Worm (Caenorhabditis elegans) whole organism, L1 larva: ENCODE data around the gene bmy-1.

Source experiments
- F16B12.6 ChIP-seq: fragments of 150-350 bp; optimal IDR thresholded peaks from 2 replicates; lab custom pipeline; 2014; ENCODE audit warnings: missing biosample characterization, missing genetic modification characterization
- aha-1 ChIP-seq: fragments of 150-350 bp; optimal IDR thresholded peaks from 2 replicates; lab custom pipeline; 2014; ENCODE audit warnings: missing biosample characterization, missing genetic modification characterization
- ama-1 ChIP-seq: fragments of 150-350 bp; optimal IDR thresholded peaks from 2 replicates; lab custom pipeline; 2014
- blmp-1 ChIP-seq: fragments of 150-350 bp; optimal IDR thresholded peaks from 2 replicates; lab custom pipeline; 2014; ENCODE audit warnings: missing biosample characterization, missing genetic modification characterization
- ceh-88 ChIP-seq: fragments of 200-800 bp; sonication (Bioruptor generic); IDR thresholded peaks from 2 replicates; pipeline ENCODE4 v1.3.6; 2022; ENCODE audit warnings: missing genetic modification characterization, missing compliant biosample characterization
- dpl-1 ChIP-seq, 3 experiments: fragments of 150-350 bp in 2 of 3; sonication (generic microtip) in 1 of 3; optimal IDR thresholded peaks; 2 replicates each; lab custom pipeline; 2014 to 2017; ENCODE audit warnings: missing biosample characterization in 3 of 3, missing genetic modification characterization in 3 of 3, missing genetic modification reagents in 3 of 3
- dsc-1 ChIP-seq: sonication (generic microtip); optimal IDR thresholded peaks from 2 replicates; lab custom pipeline; 2016; ENCODE audit warnings: mild to moderate bottlenecking, missing genetic modification characterization, missing compliant biosample characterization
- efl-1 ChIP-seq, 4 experiments: fragments of 150-350 bp; optimal IDR thresholded peaks in 3 of 4; peaks in 1 of 4; 1 replicate in 1 of 4; 2 replicates in 3 of 4; lab custom pipeline; 2014; ENCODE audit warnings: missing biosample characterization in 2 of 4, missing genetic modification characterization in 2 of 4, missing genetic modification reagents in 2 of 4
- egl-13 ChIP-seq: sonication (generic microtip); optimal IDR thresholded peaks from 2 replicates; lab custom pipeline; 2016; ENCODE audit warnings: missing genotype, missing genetic modification reagents, missing genetic modification characterization, missing compliant biosample characterization
- elt-3 ChIP-seq, 6 experiments: fragments of 150-350 bp in 1 of 6; sonication (generic microtip); optimal IDR thresholded peaks; 2 replicates each; lab custom pipeline; 2017 to 2018; ENCODE audit warnings: missing biosample characterization in 6 of 6, missing genetic modification characterization in 6 of 6, inconsistent platforms in 1 of 6
- fkh-10 ChIP-seq: sonication (generic microtip); optimal IDR thresholded peaks from 2 replicates; lab custom pipeline; 2017; ENCODE audit warnings: missing biosample characterization, missing genetic modification reagents, missing genetic modification characterization
- fkh-4 ChIP-seq: sonication (generic microtip); optimal IDR thresholded peaks from 2 replicates; lab custom pipeline; 2016; ENCODE audit warnings: missing compliant biosample characterization, missing genetic modification characterization, borderline replicate concordance
- grh-1 ChIP-seq: fragments of 200-800 bp; sonication (Bioruptor generic); IDR thresholded peaks from 2 replicates; pipeline ENCODE4 v1.3.6; 2022; ENCODE audit warnings: missing genetic modification reagents, missing genetic modification characterization, missing compliant biosample characterization
- hlh-17 ChIP-seq: fragments of 200-800 bp; sonication (Bioruptor generic); optimal IDR thresholded peaks from 2 replicates; lab custom pipeline; 2018; ENCODE audit warnings: missing genetic modification characterization, mild to moderate bottlenecking, missing compliant biosample characterization, moderate library complexity, borderline replicate concordance
- hlh-4 ChIP-seq: sonication (generic microtip); optimal IDR thresholded peaks from 2 replicates; lab custom pipeline; 2016; ENCODE audit warnings: mild to moderate bottlenecking, missing genetic modification characterization, missing compliant biosample characterization
- jun-1 ChIP-seq: fragments of 150-350 bp; optimal IDR thresholded peaks from 2 replicates; lab custom pipeline; 2014; ENCODE audit warnings: missing biosample characterization, missing genetic modification reagents, missing genetic modification characterization
- lin-13 ChIP-seq: fragments of 150-350 bp; optimal IDR thresholded peaks from 2 replicates; lab custom pipeline; 2014; ENCODE audit warnings: missing biosample characterization, missing genetic modification reagents, missing genetic modification characterization
- lin-14 ChIP-seq: fragments of 200-800 bp; sonication (Bioruptor generic); optimal IDR thresholded peaks from 2 replicates; lab custom pipeline; 2018; ENCODE audit warnings: mild to moderate bottlenecking, missing genetic modification characterization, moderate library complexity, missing compliant biosample characterization
- lin-35 ChIP-seq, 2 experiments: fragments of 150-350 bp; optimal IDR thresholded peaks; 2 replicates each; lab custom pipeline; 2014; ENCODE audit warnings: missing biosample characterization in 2 of 2, missing genetic modification characterization in 2 of 2, missing genetic modification reagents in 2 of 2
- lir-3 ChIP-seq: sonication (generic microtip); optimal IDR thresholded peaks from 2 replicates; lab custom pipeline; 2016; ENCODE audit warnings: mild to moderate bottlenecking, missing genetic modification characterization, moderate library complexity, missing compliant biosample characterization; ENCODE audit not compliant: poor library complexity
- mdl-1 ChIP-seq, 2 experiments: fragments of 150-350 bp; optimal IDR thresholded peaks; 2 replicates each; lab custom pipeline; 2014 to 2017; ENCODE audit warnings: missing biosample characterization in 2 of 2, missing genetic modification characterization in 2 of 2, inconsistent platforms in 1 of 2
- nhr-11 ChIP-seq: fragments of 150-350 bp; optimal IDR thresholded peaks from 2 replicates; lab custom pipeline; 2014; ENCODE audit warnings: missing biosample characterization, missing genetic modification characterization
- nhr-12 ChIP-seq: sonication (generic microtip); optimal IDR thresholded peaks from 2 replicates; lab custom pipeline; 2017; ENCODE audit warnings: missing biosample characterization, missing genetic modification characterization
- nhr-20 ChIP-seq: sonication (generic microtip); optimal IDR thresholded peaks from 2 replicates; lab custom pipeline; 2016; ENCODE audit warnings: mild to moderate bottlenecking, missing genetic modification characterization, missing compliant biosample characterization
- nhr-237 ChIP-seq: fragments of 150-350 bp; optimal IDR thresholded peaks from 2 replicates; lab custom pipeline; 2014; ENCODE audit warnings: missing biosample characterization, missing genetic modification characterization
- nhr-28 ChIP-seq: fragments of 150-350 bp; optimal IDR thresholded peaks from 2 replicates; lab custom pipeline; 2014; ENCODE audit warnings: missing biosample characterization, missing genetic modification characterization
- nhr-47 ChIP-seq: sonication (generic microtip); optimal IDR thresholded peaks from 2 replicates; lab custom pipeline; 2016; ENCODE audit warnings: mild to moderate bottlenecking, missing genetic modification characterization, moderate library complexity, missing compliant biosample characterization
- nhr-71 ChIP-seq: sonication (generic microtip); optimal IDR thresholded peaks from 2 replicates; lab custom pipeline; 2016; ENCODE audit warnings: mild to moderate bottlenecking, missing genetic modification characterization, moderate library complexity, missing compliant biosample characterization
- nhr-76 ChIP-seq: sonication (generic microtip); optimal IDR thresholded peaks from 2 replicates; lab custom pipeline; 2017; ENCODE audit warnings: missing biosample characterization, missing genetic modification characterization
- nhr-84 ChIP-seq: sonication (generic microtip); optimal IDR thresholded peaks from 2 replicates; lab custom pipeline; 2017; ENCODE audit warnings: missing biosample characterization, missing genetic modification characterization
- pag-3 ChIP-seq: sonication (generic microtip); optimal IDR thresholded peaks from 2 replicates; lab custom pipeline; 2017; ENCODE audit warnings: missing genetic modification characterization, mild to moderate bottlenecking, missing compliant biosample characterization, antibody characterized with exemption, borderline replicate concordance; ENCODE audit not compliant: insufficient read depth
- pax-3 ChIP-seq: fragments of 200-800 bp; sonication (Bioruptor generic); optimal IDR thresholded peaks from 2 replicates; lab custom pipeline; 2018; ENCODE audit warnings: mild to moderate bottlenecking, missing genetic modification characterization, moderate library complexity, missing compliant biosample characterization
- pqm-1 ChIP-seq: sonication (generic microtip); optimal IDR thresholded peaks from 3 replicates; lab custom pipeline; 2017; ENCODE audit warnings: missing biosample characterization, missing genetic modification characterization
- skn-1 ChIP-seq: fragments of 150-350 bp; optimal IDR thresholded peaks from 2 replicates; lab custom pipeline; 2014; ENCODE audit warnings: missing biosample characterization, missing genetic modification characterization
- snu-23 ChIP-seq: sonication (generic microtip); optimal IDR thresholded peaks from 2 replicates; lab custom pipeline; 2016; ENCODE audit warnings: missing genetic modification characterization, missing compliant biosample characterization
- sox-4 ChIP-seq: sonication (generic microtip); optimal IDR thresholded peaks from 2 replicates; lab custom pipeline; 2016; ENCODE audit warnings: missing genetic modification characterization, missing compliant biosample characterization
- sptf-1 ChIP-seq: fragments of 150-350 bp; optimal IDR thresholded peaks from 2 replicates; lab custom pipeline; 2014; ENCODE audit warnings: missing biosample characterization, missing genetic modification characterization
- unc-130 ChIP-seq: fragments of 150-350 bp; optimal IDR thresholded peaks from 2 replicates; lab custom pipeline; 2017; ENCODE audit warnings: missing biosample characterization, missing genetic modification characterization, inconsistent platforms
- unc-30 ChIP-seq: sonication (generic microtip); optimal IDR thresholded peaks from 2 replicates; lab custom pipeline; 2017; ENCODE audit warnings: missing biosample characterization, missing genetic modification characterization
- unc-62 ChIP-seq: fragments of 150-350 bp; optimal IDR thresholded peaks from 2 replicates; lab custom pipeline; 2014; ENCODE audit warnings: missing biosample characterization, missing genetic modification reagents, missing genetic modification characterization
- vab-15 ChIP-seq: sonication (generic microtip); optimal IDR thresholded peaks from 2 replicates; lab custom pipeline; 2017; ENCODE audit warnings: missing genotype, mild to moderate bottlenecking, missing genetic modification characterization, missing compliant biosample characterization
- zag-1 ChIP-seq: fragments of 150-350 bp; optimal IDR thresholded peaks from 2 replicates; lab custom pipeline; 2014; ENCODE audit warnings: missing biosample characterization, missing genetic modification characterization

The bmy-1 gene

DNA sequence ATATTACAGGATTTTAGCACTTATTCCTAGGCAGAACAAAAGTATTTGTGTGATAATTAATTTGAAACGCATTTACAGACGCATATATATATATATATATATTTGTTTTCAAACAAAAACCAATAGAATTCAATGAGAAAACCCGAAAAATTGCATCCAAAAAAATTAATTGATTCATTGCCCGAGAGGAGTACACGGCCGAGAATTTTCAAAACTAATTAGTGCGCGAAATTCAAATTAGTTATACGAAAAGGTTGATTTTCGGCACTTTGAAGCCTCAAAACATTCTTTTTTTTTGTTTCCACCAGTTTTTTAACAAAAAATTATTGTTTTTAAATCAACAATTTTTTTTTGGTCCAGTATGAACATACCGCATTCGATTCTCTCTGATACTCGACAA is 33.0 kb downstream of the bmy-1 start:
- peak in 1 of 2 experiments; percentile 3 for TF ChIP-seq lin-35 (GFP tag; optimal IDR thresholded peaks at IDR 0.05; lab: Kevin White, UChicago)
- peak in 2 of 3 experiments; percentile 13 to 48 for TF ChIP-seq dpl-1 (GFP tag; optimal IDR thresholded peaks at IDR 0.05; lab: Kevin White, UChicago)
- TF ChIP-seq pag-3 (tag; lab: Kevin White, UChicago) = no peak
- TF ChIP-seq efl-1 (optimal IDR thresholded peaks at IDR 0.05; lab: Kevin White, UChicago) = peak; percentile 28 to 45
- peak; percentile 46 to 89 for TF ChIP-seq efl-1 (GFP tag; optimal IDR thresholded peaks at IDR 0.05 in 1 of 2; lab: Kevin White, UChicago)
- no peak for TF ChIP-seq hlh-17 (GFP tag; lab: Kevin White, UChicago)

DNA sequence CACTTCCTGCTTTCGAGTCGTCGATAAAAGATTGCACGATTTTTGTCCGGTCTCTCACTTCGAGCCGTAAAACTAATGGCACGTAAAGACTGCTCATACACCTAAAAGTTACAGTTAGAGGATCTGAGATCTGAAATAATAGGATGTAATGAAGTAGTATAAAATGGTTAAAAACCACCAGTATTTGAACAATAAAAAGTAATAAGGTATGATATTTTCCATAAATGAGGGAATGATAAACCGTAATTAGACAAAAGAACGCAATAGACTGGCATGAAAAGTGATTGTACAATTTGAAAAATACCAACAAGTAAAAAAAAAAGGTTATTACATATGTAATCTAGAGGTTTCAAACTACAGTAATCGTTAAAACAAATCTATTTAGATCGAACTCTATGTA is 34.6 kb downstream of the bmy-1 start, which contains the start of gene brap-2:
brap-2 (minus strand) TSS at position 101 of the 400 bp plus-strand sequence.
- TF ChIP-seq jun-1 (tag; lab: Kevin White, UChicago) = no peak
- TF ChIP-seq unc-62 (GFP tag; lab: Kevin White, UChicago) = no peak
- TF ChIP-seq nhr-237 (tag; lab: Kevin White, UChicago) = no peak
- TF ChIP-seq nhr-12 = no peak
- no peak for TF ChIP-seq sptf-1 (tag; lab: Kevin White, UChicago)
- no peak for TF ChIP-seq lin-13 (GFP tag; lab: Kevin White, UChicago)
- no peak for TF ChIP-seq mdl-1 (tag; optimal IDR thresholded peaks at IDR 0.05; lab: Kevin White, UChicago)
- TF ChIP-seq nhr-84 (tag; lab: Kevin White, UChicago) = no peak
- no peak for TF ChIP-seq grh-1
- no peak for TF ChIP-seq fkh-4 (tag; lab: Kevin White, UChicago)
- no peak for TF ChIP-seq F16B12.6
- TF ChIP-seq elt-3 (tag; optimal IDR thresholded peaks at IDR 0.05; lab: Kevin White, UChicago) = no peak

DNA sequence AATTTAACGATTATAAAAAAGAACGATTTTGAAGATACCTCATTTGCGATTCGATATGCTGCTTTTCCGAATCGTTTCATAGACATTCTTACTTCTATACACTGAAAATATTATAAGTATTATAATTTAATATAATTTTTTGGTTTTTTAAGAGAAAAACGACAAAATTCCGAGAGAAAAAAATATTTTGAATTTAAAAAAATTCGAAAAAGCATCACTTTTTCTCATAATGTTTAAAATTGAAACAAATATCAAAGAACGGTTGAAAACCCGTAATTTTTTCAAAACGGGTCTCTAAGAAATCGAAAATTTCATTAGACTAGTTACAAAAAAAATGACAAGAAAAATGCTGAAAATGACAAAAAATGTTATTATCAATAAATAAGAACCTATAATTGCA is 37.1 kb downstream of the bmy-1 start, which contains the start of gene pink-1:
pink-1 (minus strand) TSS at position 101 of the 400 bp plus-strand sequence.
- TF ChIP-seq snu-23 (GFP tag; lab: Kevin White, UChicago) (no peak), sox-4 (tag; lab: Kevin White, UChicago) (no peak), grh-1 (no peak), fkh-10 (GFP tag; lab: Kevin White, UChicago) (no peak), nhr-71 (no peak), ceh-88 (GFP tag; lab: Robert Waterston, UW) (no peak), egl-13 (tag; lab: Kevin White, UChicago) (no peak), lin-35 (GFP tag; optimal IDR thresholded peaks at IDR 0.05; lab: Kevin White, UChicago) (no peak), ama-1 (lab: Kevin White, UChicago) (no peak), blmp-1 (no peak), vab-15 (tag; lab: Kevin White, UChicago) (no peak)

DNA sequence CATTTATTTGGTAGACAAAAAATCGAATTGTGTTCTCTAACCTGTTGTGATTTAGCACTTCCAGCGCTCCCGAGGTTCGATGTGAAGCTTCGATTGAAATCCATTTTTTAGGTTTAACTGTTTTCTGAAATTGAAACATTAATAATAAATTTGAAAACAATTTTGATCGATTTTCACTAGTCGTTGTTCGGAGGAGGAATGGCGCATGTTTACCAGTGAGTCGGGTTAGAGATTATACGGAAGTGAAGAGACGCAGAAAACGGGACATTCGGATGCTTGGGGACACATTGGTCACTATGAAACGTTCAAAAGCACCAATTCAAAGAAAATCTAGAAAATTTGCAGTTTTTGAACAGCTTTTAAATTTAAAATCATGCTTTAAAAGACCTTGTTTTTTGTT is 40.3 kb downstream of the bmy-1 start, which contains the start of gene fbxl-3:
fbxl-3 (minus strand) TSS at position 124 of the 400 bp plus-strand sequence.
- TF ChIP-seq sox-4 (tag; lab: Kevin White, UChicago) = no peak
- TF ChIP-seq efl-1 (optimal IDR thresholded peaks at IDR 0.05; lab: Kevin White, UChicago) = no peak
- peak in 1 of 2 experiments; percentile 87 for TF ChIP-seq efl-1 (GFP tag; optimal IDR thresholded peaks at IDR 0.05 in 1 of 2; lab: Kevin White, UChicago)
- no peak for TF ChIP-seq nhr-28 (tag; lab: Kevin White, UChicago)
- TF ChIP-seq blmp-1 = no peak
- TF ChIP-seq fkh-4 (tag; lab: Kevin White, UChicago) = no peak
- TF ChIP-seq nhr-20 (tag; lab: Kevin White, UChicago) = no peak
- no peak for TF ChIP-seq nhr-71
- no peak for TF ChIP-seq pax-3 (tag; lab: Kevin White, UChicago)
- no peak for TF ChIP-seq zag-1 (tag; lab: Kevin White, UChicago)
- TF ChIP-seq elt-3 (tag; optimal IDR thresholded peaks at IDR 0.05; lab: Kevin White, UChicago) = peak in 1 of 6 experiments; percentile 39
- TF ChIP-seq skn-1 = no peak
- TF ChIP-seq unc-130 (tag; lab: Kevin White, UChicago) = no peak

DNA sequence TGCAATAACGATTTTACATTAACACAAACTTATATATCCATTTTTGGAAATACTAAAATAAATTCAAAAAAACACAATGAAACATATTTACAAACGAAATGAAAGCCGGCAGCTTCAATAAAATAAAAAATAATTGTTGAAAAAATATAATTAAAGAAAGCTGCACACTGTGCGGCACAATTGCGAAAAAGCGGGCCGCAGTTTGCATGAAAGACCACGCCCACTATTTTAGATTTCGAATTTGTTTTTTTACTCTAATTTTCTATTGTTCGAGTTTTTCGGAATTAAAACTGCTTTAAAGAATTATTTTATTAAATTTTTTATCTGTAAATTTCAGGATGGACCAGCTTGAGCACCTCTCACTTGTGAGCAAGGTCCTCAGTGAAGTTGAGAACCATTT is 40.7 kb downstream of the bmy-1 start, which contains the start of gene mog-5:
mog-5 (plus strand) TSS at position 338 of the 400 bp plus-strand sequence.
- TF ChIP-seq pax-3 (tag; lab: Kevin White, UChicago) (no peak), fkh-4 (tag; lab: Kevin White, UChicago) (no peak), aha-1 (tag; lab: Kevin White, UChicago) (no peak), nhr-11 (tag; lab: Kevin White, UChicago) (no peak), lir-3 (tag; lab: Kevin White, UChicago) (no peak), nhr-76 (no peak), pqm-1 (tag; lab: Kevin White, UChicago) (no peak), hlh-4 (no peak), hlh-17 (GFP tag; lab: Kevin White, UChicago) (no peak), unc-30 (no peak), dsc-1 (peak; percentile 35), nhr-47 (tag; lab: Kevin White, UChicago) (peak; percentile 4), nhr-20 (tag; lab: Kevin White, UChicago) (peak; percentile 39), blmp-1 (peak; percentile 24), lin-14 (GFP tag; lab: Kevin White, UChicago) (no peak), egl-13 (tag; lab: Kevin White, UChicago) (no peak), pag-3 (tag; lab: Kevin White, UChicago) (no peak), sox-4 (tag; lab: Kevin White, UChicago) (no peak)
